Fruit fly (Drosophila melanogaster): ENCODE results near the gene Ccdc56.

Gene Ccdc56

dm6 chr3L:11720780-11721179, 12.0 kb downstream of the Ccdc56 start, which contains the start of gene Bmcp (continued):
- TF ChIP-seq Dip2 (GFP tag; IDR thresholded peaks at IDR 0.05) (no peak), CG17361 (GFP tag; IDR thresholded peaks at IDR 0.05) (no peak), lab (GFP tag; optimal IDR thresholded peaks at IDR 0.05) (peak; percentile 39), ac (GFP tag; optimal IDR thresholded peaks at IDR 0.05) (no peak), HmgZ (tag; optimal IDR thresholded peaks at IDR 0.05) (peak; percentile 7), CG1603 (tag; optimal IDR thresholded peaks at IDR 0.05) (peak; percentile 46), Gsc (GFP tag; IDR thresholded peaks at IDR 0.05) (no peak), Med (GFP tag) (peak; percentile 71), Ada2b (GFP tag; IDR thresholded peaks at IDR 0.05) (no peak), CG12104 (GFP tag; optimal IDR thresholded peaks at IDR 0.05) (no peak), BEAF-32 (GFP tag; optimal IDR thresholded peaks at IDR 0.05) (peak; percentile 26), insv (GFP tag; optimal IDR thresholded peaks at IDR 0.05) (no peak), nau (GFP tag; optimal IDR thresholded peaks at IDR 0.05) (peak; percentile 18), odd (GFP tag; optimal IDR thresholded peaks at IDR 0.05) (peak; percentile 8), lilli (GFP tag; optimal IDR thresholded peaks at IDR 0.05) (no peak), CG9797 (GFP tag; optimal IDR thresholded peaks at IDR 0.05) (peak; percentile 79), prd (optimal IDR thresholded peaks at IDR 0.05) (no peak), prd (GFP tag; IDR thresholded peaks at IDR 0.05) (no peak), CG12391 (tag; optimal IDR thresholded peaks at IDR 0.05) (peak; percentile 10), CG10267 (tag; optimal IDR thresholded peaks at IDR 0.05) (peak; percentile 50), Antp (GFP tag; optimal IDR thresholded peaks at IDR 0.05) (no peak), CG1024 (GFP tag; IDR thresholded peaks at IDR 0.05) (no peak), rib (GFP tag; IDR thresholded peaks at IDR 0.05) (no peak), CG10274 (GFP tag; optimal IDR thresholded peaks at IDR 0.05) (no peak), CG31441 (GFP tag; IDR thresholded peaks at IDR 0.05) (peak; percentile 33; the same call in 1 of the 2 replicates), Lhr (GFP tag; optimal IDR thresholded peaks at IDR 0.05) (peak; percentile 24)

dm6 chr3L:11721498-11721946, 12.7 kb downstream of the Ccdc56 start:
- peak; percentile 48 for TF ChIP-seq CG4730 (GFP tag; IDR thresholded peaks at IDR 0.05)
- TF ChIP-seq CG14050 (GFP tag; IDR thresholded peaks at IDR 0.05): peak; percentile 25; the same call in 1 of the 3 replicates
- peak; percentile 35; the same call in 1 of the 3 replicates for TF ChIP-seq tgo (GFP tag; IDR thresholded peaks at IDR 0.05)
- peak; percentile 22 for TF ChIP-seq CG2712 (tag; optimal IDR thresholded peaks at IDR 0.05)
- no peak for TF ChIP-seq gfzf (GFP tag; optimal IDR thresholded peaks at IDR 0.05)
- TF ChIP-seq Sox102F (GFP tag; optimal IDR thresholded peaks at IDR 0.05): peak; percentile 7
- peak; percentile 96 for TF ChIP-seq CG7987 (GFP tag; optimal IDR thresholded peaks at IDR 0.05)
- peak; percentile 26; the same call in 1 of the 3 replicates for TF ChIP-seq Aef1 (GFP tag; IDR thresholded peaks at IDR 0.05)
- peak; percentile 54; the same call in 1 of the 2 replicates for TF ChIP-seq Xrp1 (GFP tag; IDR thresholded peaks at IDR 0.05)
- TF ChIP-seq CG6791 (GFP tag; IDR thresholded peaks at IDR 0.05; ENCODE audit: partially characterized antibody): no peak
- no peak for TF ChIP-seq Hmx (GFP tag; optimal IDR thresholded peaks at IDR 0.05)
- TF ChIP-seq CG32767 (GFP tag; IDR thresholded peaks at IDR 0.05): 0 out of 2 replicates have a peak, but pooled peaks have one; percentile 8
- peak; percentile 20 for TF ChIP-seq CG3281 (GFP tag; optimal IDR thresholded peaks at IDR 0.05)
- no peak for TF ChIP-seq mirr (GFP tag; optimal IDR thresholded peaks at IDR 0.05)
- peak; percentile 7 for TF ChIP-seq zfh2 (GFP tag; optimal IDR thresholded peaks at IDR 0.05)
- peak; percentile 32; the same call in 1 of the 2 replicates for TF ChIP-seq slbo (GFP tag; IDR thresholded peaks at IDR 0.05)
- peak; percentile 45 for TF ChIP-seq CG9932 (GFP tag; IDR thresholded peaks at IDR 0.05)
- no peak for TF ChIP-seq CG2199 (GFP tag; IDR thresholded peaks at IDR 0.05)
- TF ChIP-seq Med (GFP tag): peak; percentile 79
- TF ChIP-seq Ptx1 (GFP tag; IDR thresholded peaks at IDR 0.05): peak; percentile 58
- TF ChIP-seq TFAM (GFP tag; optimal IDR thresholded peaks at IDR 0.05): no peak
- TF ChIP-seq CG17568 (GFP tag; optimal IDR thresholded peaks at IDR 0.05): no peak
- peak; percentile 82 for TF ChIP-seq row (GFP tag; IDR thresholded peaks at IDR 0.05)
- peak in 1 of 2 experiments; percentile 58 for TF ChIP-seq Hr78 (GFP tag; optimal IDR thresholded peaks at IDR 0.05)
- no peak for TF ChIP-seq CG12744 (GFP tag; optimal IDR thresholded peaks at IDR 0.05)
- peak; percentile 2 for TF ChIP-seq CG13424 (tag; optimal IDR thresholded peaks at IDR 0.05)
- TF ChIP-seq lab (GFP tag; optimal IDR thresholded peaks at IDR 0.05): peak; percentile 55

Data from whole organism, embryonic.